Worm (Caenorhabditis elegans): ENCODE data around the gene attf-3.

The attf-3 gene

DNA sequence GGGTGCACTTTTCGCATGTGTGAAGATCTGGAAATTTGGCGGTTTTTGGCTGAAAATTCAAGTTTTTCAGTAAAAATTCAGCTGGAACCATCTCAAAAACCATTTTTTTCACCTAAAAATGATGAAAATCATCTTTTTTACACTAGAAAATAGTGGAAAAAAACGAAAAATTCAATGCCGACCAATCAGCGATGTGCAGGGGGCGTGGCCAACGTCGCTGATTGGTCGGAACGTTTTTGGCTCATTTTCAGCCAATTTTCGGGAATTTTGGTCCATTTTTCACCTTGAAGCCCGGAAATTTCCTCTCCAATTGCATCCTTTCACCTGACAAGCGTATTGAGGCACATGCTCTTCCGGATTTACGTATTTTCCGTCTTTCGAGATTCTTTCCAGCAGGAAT is 1.8 kb downstream of the attf-3 start:
- TF ChIP-seq hif-1 (tag; optimal IDR thresholded peaks at IDR 0.05) (no peak), daf-8 (GFP tag; IDR thresholded peaks at IDR 0.05) (no peak), mdt-29 (GFP tag; IDR thresholded peaks at IDR 0.05) (no peak), unc-130 (GFP tag; optimal IDR thresholded peaks at IDR 0.05) (no peak), unc-62 (GFP tag; optimal IDR thresholded peaks at IDR 0.05 in 1 of 2) (peak in 1 of 2 experiments; percentile 27), unc-62 (tag; optimal IDR thresholded peaks at IDR 0.05) (no peak), nhr-237 (tag; optimal IDR thresholded peaks at IDR 0.05) (no peak)

DNA sequence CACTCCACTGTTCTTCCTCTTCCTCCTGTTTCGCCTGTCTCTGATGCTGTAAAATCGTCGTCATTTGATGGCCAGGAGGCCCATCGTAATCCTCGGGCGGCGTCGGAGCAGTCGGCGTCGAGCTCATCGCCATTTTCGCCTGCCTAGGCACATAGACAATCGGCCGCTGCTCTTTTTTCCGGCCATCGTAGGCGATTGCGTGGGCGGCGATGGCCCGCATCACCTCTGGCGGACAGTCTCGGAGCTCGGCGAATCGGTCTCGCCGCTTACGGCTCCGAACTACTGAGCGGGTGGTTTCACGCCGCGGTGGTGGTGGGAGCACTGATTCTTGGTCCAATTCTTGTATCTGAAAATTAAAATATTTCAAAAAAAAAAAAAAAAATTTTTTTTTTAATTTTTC is 14.1 kb downstream of the attf-3 start:
- TF ChIP-seq saeg-2 (GFP tag; IDR thresholded peaks at IDR 0.05) (0 out of 2 replicates have a peak, but pooled peaks have one; percentile 48), egl-43 (GFP tag; IDR thresholded peaks at IDR 0.05) (peak; percentile 67; the same call in 1 of the 2 replicates), nhr-11 (tag; optimal IDR thresholded peaks at IDR 0.05) (no peak), set-16 (GFP tag; IDR thresholded peaks at IDR 0.05) (peak; percentile 92)

DNA sequence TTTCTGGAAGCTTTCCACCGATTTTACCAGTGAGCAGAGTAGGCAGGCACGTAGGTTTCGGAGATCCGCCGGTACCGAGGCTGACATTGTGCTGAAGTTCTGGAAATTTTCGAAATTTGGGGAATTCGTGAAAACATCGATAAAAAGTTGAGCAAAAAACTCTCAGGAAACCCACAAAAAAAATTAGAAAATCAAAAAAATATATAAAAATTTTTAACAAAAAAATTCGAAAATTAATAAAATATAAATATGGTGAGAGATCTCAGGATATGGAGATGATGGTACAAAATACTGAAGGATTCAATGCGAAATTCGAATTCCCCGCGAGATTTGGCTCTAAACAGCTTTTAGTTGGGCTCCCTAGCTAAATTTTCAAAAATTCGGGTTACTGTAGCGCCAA is 16.5 kb downstream of the attf-3 start, which contains the start of gene spt-4:
Gene spt-4 (minus strand): TSS at position 101 of the 400 bp plus-strand sequence.
- TF ChIP-seq Y5F2A.4 (GFP tag; optimal IDR thresholded peaks at IDR 0.05) = no peak
- no peak for TF ChIP-seq madf-9 (GFP tag; conservative IDR thresholded peaks at IDR 0.05)
- no peak for TF ChIP-seq zfp-3 (GFP tag; conservative IDR thresholded peaks at IDR 0.05)
- no peak for TF ChIP-seq unc-130 (GFP tag; optimal IDR thresholded peaks at IDR 0.05)
- no peak for TF ChIP-seq mxl-3 (GFP tag; optimal IDR thresholded peaks at IDR 0.05)
- TF ChIP-seq mep-1 (tag; optimal IDR thresholded peaks at IDR 0.05) = no peak
- TF ChIP-seq nhr-77 (tag; optimal IDR thresholded peaks at IDR 0.05) = no peak
- no peak for TF ChIP-seq lir-3 (tag; optimal IDR thresholded peaks at IDR 0.05)
- TF ChIP-seq nhr-25 (tag; optimal IDR thresholded peaks at IDR 0.05; ENCODE audit: borderline replicate concordance, insufficient read depth) = no peak
- no peak for TF ChIP-seq ceh-32 (tag; optimal IDR thresholded peaks at IDR 0.05; ENCODE audit: poor library complexity)
- TF ChIP-seq ctbp-1 (GFP tag; IDR thresholded peaks at IDR 0.05) = no peak

DNA sequence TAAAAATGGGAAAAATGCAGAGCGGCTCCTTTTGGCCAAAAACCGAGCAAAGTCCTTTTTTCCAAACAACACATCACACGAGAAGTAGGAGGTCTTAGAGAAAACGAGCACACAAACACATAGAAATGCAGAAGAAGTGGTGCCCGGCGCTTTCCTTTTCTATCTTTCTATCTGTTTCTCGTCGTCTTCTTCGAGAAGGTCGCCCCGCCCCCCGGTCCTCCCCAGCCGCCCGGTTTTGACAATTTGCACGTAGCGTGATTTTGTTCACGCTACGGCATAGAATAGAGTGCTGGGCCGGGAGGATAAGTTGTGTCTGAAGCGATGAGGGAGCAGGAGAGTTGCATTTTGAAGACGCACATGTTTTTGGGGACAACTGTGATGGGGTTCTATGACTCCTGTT is 19.2 kb downstream of the attf-3 start:
- TF ChIP-seq aha-1 (tag) = peak; percentile 100
- no peak for TF ChIP-seq T26A8.4 (GFP tag; IDR thresholded peaks at IDR 0.05)
- peak; percentile 46; the same call in 1 of the 2 replicates for TF ChIP-seq ceh-20 (GFP tag; IDR thresholded peaks at IDR 0.05)
- no peak for TF ChIP-seq dpl-1 (GFP tag; optimal IDR thresholded peaks at IDR 0.05)
- TF ChIP-seq hlh-11 (tag; optimal IDR thresholded peaks at IDR 0.05) = peak; percentile 48
- peak; percentile 32 for TF ChIP-seq mxl-3 (GFP tag; optimal IDR thresholded peaks at IDR 0.05)
- peak; percentile 95 to 100 for TF ChIP-seq hif-1 (tag; optimal IDR thresholded peaks at IDR 0.05)
- 0 out of 2 replicates have a peak, but pooled peaks have one; percentile 3 for TF ChIP-seq egl-43 (GFP tag; IDR thresholded peaks at IDR 0.05)
- TF ChIP-seq mdl-1 (tag; optimal IDR thresholded peaks at IDR 0.05) = peak in 1 of 2 experiments; percentile 59
- TF ChIP-seq hlh-30 (tag; optimal IDR thresholded peaks at IDR 0.05; ENCODE audit: insufficient read depth) = peak; percentile 35
- peak in 1 of 2 experiments; percentile 56 for TF ChIP-seq lsy-2 (tag; optimal IDR thresholded peaks at IDR 0.05)
- TF ChIP-seq mes-2 (tag; optimal IDR thresholded peaks at IDR 0.05; ENCODE audit: poor library complexity, severe bottlenecking) = peak; percentile 8
- TF ChIP-seq hmg-1.1 (GFP tag; IDR thresholded peaks at IDR 0.05) = peak; percentile 73
- TF ChIP-seq F10B5.3 (tag; optimal IDR thresholded peaks at IDR 0.05) = no peak
- peak; percentile 48; the same call in 1 of the 2 replicates for TF ChIP-seq ctbp-1 (GFP tag; IDR thresholded peaks at IDR 0.05)
- TF ChIP-seq nhr-28 (tag; optimal IDR thresholded peaks at IDR 0.05) = peak; percentile 23
- no peak for TF ChIP-seq mdt-29 (GFP tag; IDR thresholded peaks at IDR 0.05)
- TF ChIP-seq rbr-2 (tag; optimal IDR thresholded peaks at IDR 0.05) = peak; percentile 24
- no peak for TF ChIP-seq ztf-11 (tag; optimal IDR thresholded peaks at IDR 0.05)
- TF ChIP-seq set-16 (GFP tag; IDR thresholded peaks at IDR 0.05) = peak; percentile 54; the same call in 1 of the 2 replicates
- TF ChIP-seq ama-1 (optimal IDR thresholded peaks at IDR 0.05) = peak; percentile 83
- peak; percentile 74 for TF ChIP-seq mep-1 (tag; optimal IDR thresholded peaks at IDR 0.05)

Measured in whole organism, L4 larva.